Worm (Caenorhabditis elegans): ENCODE results near the gene fbxa-188.

DNA sequence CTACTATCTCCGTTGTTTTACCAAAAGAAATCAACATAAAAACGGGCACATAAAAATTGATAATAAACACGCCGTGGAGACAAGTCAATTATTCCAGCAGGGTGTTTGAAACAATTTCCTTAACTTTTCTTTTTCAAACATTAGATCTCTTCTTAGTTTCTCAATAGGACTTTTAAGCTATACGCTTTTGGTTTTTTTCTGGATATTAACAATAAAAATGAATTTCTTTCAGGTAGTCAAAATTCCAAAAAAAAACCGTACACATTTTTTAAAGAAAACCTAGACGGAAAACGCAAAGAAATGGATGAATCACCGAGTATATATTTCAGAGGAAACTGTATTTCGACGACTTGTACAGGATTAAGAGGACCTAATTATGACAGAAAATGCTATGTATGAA, 13.4 kb downstream of the fbxa-188 start, which contains the start of gene fbxa-185:
- TF ChIP-seq nhr-237 (tag; optimal IDR thresholded peaks at IDR 0.05) (no peak), unc-62 (GFP tag; optimal IDR thresholded peaks at IDR 0.05) (no peak), C16A3.4 (tag; optimal IDR thresholded peaks at IDR 0.05) (no peak), aha-1 (tag; optimal IDR thresholded peaks at IDR 0.05) (no peak), nhr-90 (tag; optimal IDR thresholded peaks at IDR 0.05; ENCODE audit: poor library complexity) (no peak), tbx-2 (tag; optimal IDR thresholded peaks at IDR 0.05) (no peak), nhr-12 (tag; optimal IDR thresholded peaks at IDR 0.05) (no peak)

Measured in whole organism, L1 larva.